Worm (Caenorhabditis elegans) whole organism, late embryonic: ENCODE measurements around the gene srbc-17.

Source experiments
- C38D4.7 ChIP-seq: fragments of 200-800 bp; sonication (Bioruptor generic); optimal IDR thresholded peaks from 2 replicates; lab custom pipeline; 2018; ENCODE audit warnings: mild to moderate bottlenecking, missing genetic modification characterization, moderate library complexity, missing compliant biosample characterization
- F13H6.1 ChIP-seq: sonication (generic microtip); optimal IDR thresholded peaks from 2 replicates; lab custom pipeline; 2016; ENCODE audit warnings: missing genetic modification characterization, missing compliant biosample characterization
- eyg-1 ChIP-seq: sonication (generic microtip); optimal IDR thresholded peaks from 2 replicates; lab custom pipeline; 2016; ENCODE audit warnings: missing genotype, missing genetic modification characterization, missing compliant biosample characterization
- nfya-1 ChIP-seq: sonication (generic microtip); optimal IDR thresholded peaks from 2 replicates; lab custom pipeline; 2017; ENCODE audit warnings: missing genetic modification characterization, mild to moderate bottlenecking, missing compliant biosample characterization, antibody characterized with exemption, moderate library complexity
- nhr-11 ChIP-seq: fragments of 150-350 bp; optimal IDR thresholded peaks from 2 replicates; lab custom pipeline; 2014; ENCODE audit warnings: missing biosample characterization, missing genetic modification characterization
- pha-2 ChIP-seq: sonication (generic microtip); optimal IDR thresholded peaks from 2 replicates; lab custom pipeline; 2017; ENCODE audit warnings: mild to moderate bottlenecking, missing genetic modification characterization, missing compliant biosample characterization
- pha-4 ChIP-seq: fragments of 150-350 bp; optimal IDR thresholded peaks from 2 replicates; lab custom pipeline; 2018; ENCODE audit warnings: missing biosample characterization, missing genetic modification reagents, missing genetic modification characterization
- rnt-1 ChIP-seq: sonication (generic microtip); optimal IDR thresholded peaks from 2 replicates; lab custom pipeline; 2016; ENCODE audit warnings: missing genetic modification characterization, missing compliant biosample characterization
- tbx-7 ChIP-seq: sonication (generic microtip); optimal IDR thresholded peaks from 2 replicates; lab custom pipeline; 2016; ENCODE audit warnings: missing genotype, missing genetic modification characterization, missing compliant biosample characterization
- unc-3 ChIP-seq, 2 experiments: fragments of 200-800 bp in 1 of 2; sonication (Bioruptor generic) in 1 of 2; sonication (generic microtip) in 1 of 2; conservative IDR thresholded peaks in 1 of 2; optimal IDR thresholded peaks in 1 of 2; 2 replicates each; pipeline versions ENCODE4 v1.3.6 to Lab custom; 2016 to 2022; ENCODE audit warnings: missing compliant biosample characterization in 2 of 2, missing genetic modification characterization in 2 of 2, missing genetic modification reagents in 1 of 2
- ztf-16 ChIP-seq: sonication (generic microtip); optimal IDR thresholded peaks from 2 replicates; lab custom pipeline; 2017; ENCODE audit warnings: missing genetic modification characterization, missing compliant biosample characterization

- TF ChIP-seq tbx-7 (tag; lab: Kevin White, UChicago), result no peak
- no peak for TF ChIP-seq pha-2 (tag; lab: Kevin White, UChicago)
- TF ChIP-seq nfya-1 (tag; lab: Kevin White, UChicago), result no peak
- TF ChIP-seq pha-4, result no peak
- TF ChIP-seq C38D4.7 (GFP tag; lab: Kevin White, UChicago), result no peak
- TF ChIP-seq eyg-1 (tag; lab: Kevin White, UChicago), result no peak
- no peak for TF ChIP-seq F13H6.1 (tag; lab: Kevin White, UChicago)
- no peak for TF ChIP-seq unc-3 (GFP tag; conservative IDR thresholded peaks at IDR 0.05; lab: Robert Waterston, UW)
- TF ChIP-seq unc-3 (tag; optimal IDR thresholded peaks at IDR 0.05; lab: Kevin White, UChicago), result no peak
- no peak for TF ChIP-seq nhr-11 (tag; lab: Kevin White, UChicago)
- no peak for TF ChIP-seq rnt-1 (tag; lab: Kevin White, UChicago)
- no peak for TF ChIP-seq ztf-16 (tag; lab: Kevin White, UChicago)
Observed at ce11 chrV:2206181-2206580, 28.7 kb downstream of the srbc-17 start, which contains the start of gene srt-40.
